Fruit fly (Drosophila melanogaster) whole organism, wandering third instar larva: ENCODE data around the gene mdu.

Experiments
- Abd-B ChIP-seq: fragments of >200 bp; optimal IDR thresholded peaks from 2 replicates; lab custom pipeline; 2017; ENCODE audit warnings: missing biosample characterization, missing genetic modification characterization
- CG32264 ChIP-seq: fragments of 200-800 bp; sonication (Bioruptor generic); optimal IDR thresholded peaks from 2 replicates; lab custom pipeline; 2016; ENCODE audit warnings: missing biosample characterization, missing genetic modification characterization
- CG9705 ChIP-seq: fragments of 200-800 bp; sonication (Bioruptor generic); optimal IDR thresholded peaks from 2 replicates; lab custom pipeline; 2018; ENCODE audit warnings: missing biosample characterization, mild to moderate bottlenecking, missing genetic modification characterization
- CrebA ChIP-seq: fragments of 200-800 bp; sonication (Bioruptor generic); optimal IDR thresholded peaks from 2 replicates; lab custom pipeline; 2016; ENCODE audit warnings: missing biosample characterization, mild to moderate bottlenecking, missing genetic modification characterization, borderline replicate concordance
- Dfd ChIP-seq: fragments of >200 bp; optimal IDR thresholded peaks from 2 replicates; lab custom pipeline; 2017; ENCODE audit warnings: missing biosample characterization, missing genetic modification characterization
- Dif ChIP-seq: fragments of 200-275, 200-300 bp; sonication (Bioruptor generic); optimal IDR thresholded peaks from 2 replicates; lab custom pipeline; 2018; ENCODE audit warnings: missing biosample characterization, missing genetic modification characterization; ENCODE audit not compliant: partially characterized antibody
- GATAd ChIP-seq: sonication (Bioruptor generic); optimal IDR thresholded peaks from 2 replicates; lab custom pipeline; 2016; ENCODE audit warnings: missing biosample characterization, missing genetic modification characterization
- HLH106 ChIP-seq: fragments of 200-800 bp; optimal IDR thresholded peaks from 3 replicates; lab custom pipeline; 2019; ENCODE audit warnings: missing biosample characterization, mild to moderate bottlenecking, missing genetic modification characterization, moderate library complexity
- Hnf4 ChIP-seq: fragments of 200-800 bp; sonication (Bioruptor generic); optimal IDR thresholded peaks from 2 replicates; lab custom pipeline; 2016; ENCODE audit warnings: missing biosample characterization, mild to moderate bottlenecking, missing genetic modification characterization
- Hr78 ChIP-seq: fragments of >200 bp; optimal IDR thresholded peaks from 2 replicates; lab custom pipeline; 2017; ENCODE audit warnings: missing biosample characterization, missing genetic modification characterization
- Hr83 ChIP-seq: fragments of 200-300 bp; sonication (Bioruptor generic); optimal IDR thresholded peaks from 2 replicates; lab custom pipeline; 2016; ENCODE audit warnings: missing biosample characterization, mild to moderate bottlenecking, missing genetic modification characterization, moderate library complexity; ENCODE audit not compliant: poor library complexity, severe bottlenecking
- Jra ChIP-seq: sonication (Bioruptor generic); optimal IDR thresholded peaks from 2 replicates; lab custom pipeline; 2016; ENCODE audit warnings: missing biosample characterization, missing genetic modification characterization
- Mio ChIP-seq: sonication (Bioruptor generic); optimal IDR thresholded peaks from 2 replicates; lab custom pipeline; 2016; ENCODE audit warnings: missing biosample characterization, missing genetic modification characterization
- Myc ChIP-seq: fragments of >200 bp; optimal IDR thresholded peaks from 2 replicates; lab custom pipeline; 2017
- N ChIP-seq: fragments of >200 bp; optimal IDR thresholded peaks from 2 replicates; lab custom pipeline; 2018; ENCODE audit warnings: missing biosample characterization, missing external identifiers, missing genetic modification characterization
- OdsH ChIP-seq: fragments of 200-800 bp; sonication (Bioruptor generic); optimal IDR thresholded peaks from 2 replicates; lab custom pipeline; 2016; ENCODE audit warnings: missing biosample characterization, mild to moderate bottlenecking, missing genetic modification characterization
- Rel ChIP-seq, 2 experiments: fragments of 200-800 bp; sonication (Bioruptor generic) in 1 of 2; optimal IDR thresholded peaks; 2 replicates in 1 of 2; 3 replicates in 1 of 2; lab custom pipeline; 2016 to 2019; ENCODE audit warnings: mild to moderate bottlenecking in 2 of 2, missing biosample characterization in 2 of 2, missing genetic modification characterization in 2 of 2, moderate library complexity in 1 of 2
- Sp1 ChIP-seq: fragments of 200-800 bp; sonication (Bioruptor generic); optimal IDR thresholded peaks from 3 replicates; lab custom pipeline; 2019; ENCODE audit warnings: missing biosample characterization, mild to moderate bottlenecking, missing genetic modification characterization, moderate library complexity
- Vsx2 ChIP-seq: fragments of 200-300, 225-300 bp; sonication (Bioruptor generic); optimal IDR thresholded peaks from 2 replicates; lab custom pipeline; 2018; ENCODE audit warnings: missing biosample characterization, missing genetic modification characterization; ENCODE audit not compliant: partially characterized antibody
- br ChIP-seq: fragments of 200-800 bp; sonication (Bioruptor generic); optimal IDR thresholded peaks from 2 replicates; lab custom pipeline; 2016; ENCODE audit warnings: missing biosample characterization, missing genetic modification characterization
- brk ChIP-seq: fragments of 200-800 bp; sonication (Bioruptor generic); optimal IDR thresholded peaks from 2 replicates; lab custom pipeline; 2016; ENCODE audit warnings: missing biosample characterization, mild to moderate bottlenecking, missing genetic modification characterization
- dl ChIP-seq, 2 experiments: fragments of 175-275, 200-275 bp in 1 of 2; fragments of 200-275 bp in 1 of 2; sonication (Bioruptor generic); optimal IDR thresholded peaks; lab custom pipeline; 2018; ENCODE audit warnings: mild to moderate bottlenecking in 2 of 2, missing biosample characterization in 2 of 2, missing genetic modification characterization in 2 of 2, moderate library complexity in 2 of 2; ENCODE audit not compliant: partially characterized antibody in 2 of 2, insufficient read depth in 1 of 2
- dmrt93B ChIP-seq: fragments of 200-800 bp; sonication (Bioruptor generic); optimal IDR thresholded peaks from 2 replicates; lab custom pipeline; 2018; ENCODE audit warnings: missing biosample characterization, mild to moderate bottlenecking, missing genetic modification characterization
- dsf ChIP-seq: sonication (Bioruptor generic); optimal IDR thresholded peaks from 2 replicates; lab custom pipeline; 2016; ENCODE audit warnings: missing biosample characterization, missing genetic modification characterization, borderline replicate concordance
- ey ChIP-seq: fragments of 200-800 bp; sonication (Bioruptor generic); optimal IDR thresholded peaks from 2 replicates; lab custom pipeline; 2016; ENCODE audit warnings: missing biosample characterization, missing genetic modification characterization
- foxo ChIP-seq, 2 experiments: fragments of 200-800 bp; sonication (Bioruptor generic); optimal IDR thresholded peaks; 2 replicates in 1 of 2; 3 replicates in 1 of 2; lab custom pipeline; 2016 to 2017; ENCODE audit warnings: missing biosample characterization in 2 of 2, missing genetic modification characterization in 2 of 2
- fru ChIP-seq: fragments of 200-800 bp; sonication (Bioruptor generic); optimal IDR thresholded peaks from 3 replicates; lab custom pipeline; 2016; ENCODE audit warnings: missing biosample characterization, mild to moderate bottlenecking, missing genetic modification characterization
- h ChIP-seq: fragments of 200-800 bp; sonication (Bioruptor generic); optimal IDR thresholded peaks from 3 replicates; lab custom pipeline; 2016; ENCODE audit warnings: missing biosample characterization, mild to moderate bottlenecking, missing genetic modification characterization
- jim ChIP-seq: fragments of 175-275, 200-325 bp; sonication (Bioruptor generic); optimal IDR thresholded peaks from 2 replicates; lab custom pipeline; 2016; ENCODE audit warnings: missing biosample characterization, mild to moderate bottlenecking, missing genetic modification characterization
- lola ChIP-seq: fragments of >200 bp; optimal IDR thresholded peaks from 2 replicates; lab custom pipeline; 2017; ENCODE audit warnings: missing biosample characterization, missing genetic modification characterization
- pan ChIP-seq: fragments of >200 bp; optimal IDR thresholded peaks from 2 replicates; lab custom pipeline; 2017
- psq ChIP-seq: fragments of 200-800 bp; sonication (Bioruptor generic); optimal IDR thresholded peaks from 3 replicates; lab custom pipeline; 2017; ENCODE audit warnings: missing biosample characterization, mild to moderate bottlenecking, missing genetic modification characterization, moderate library complexity
- rgr ChIP-seq: fragments of 200-800 bp; sonication (Bioruptor generic); optimal IDR thresholded peaks from 3 replicates; lab custom pipeline; 2016; ENCODE audit warnings: missing biosample characterization, mild to moderate bottlenecking, missing genetic modification characterization
- sage ChIP-seq: fragments of 200-800 bp; sonication (Bioruptor generic); optimal IDR thresholded peaks from 2 replicates; lab custom pipeline; 2016; ENCODE audit warnings: missing biosample characterization, mild to moderate bottlenecking, missing genetic modification characterization
- sv ChIP-seq: fragments of 200-800 bp; sonication (Bioruptor generic); optimal IDR thresholded peaks from 3 replicates; lab custom pipeline; 2016; ENCODE audit warnings: missing biosample characterization, missing genetic modification characterization
- tai ChIP-seq: sonication (Bioruptor generic); optimal IDR thresholded peaks from 2 replicates; lab custom pipeline; 2016; ENCODE audit warnings: missing biosample characterization, missing genetic modification characterization
- usp ChIP-seq: fragments of >200 bp; optimal IDR thresholded peaks from 2 replicates; lab custom pipeline; 2017; ENCODE audit warnings: missing biosample characterization, missing genetic modification characterization
- woc ChIP-seq: sonication (Bioruptor generic); optimal IDR thresholded peaks from 2 replicates; lab custom pipeline; 2016; ENCODE audit warnings: missing biosample characterization, mild to moderate bottlenecking, missing genetic modification characterization

The mdu gene

DNA sequence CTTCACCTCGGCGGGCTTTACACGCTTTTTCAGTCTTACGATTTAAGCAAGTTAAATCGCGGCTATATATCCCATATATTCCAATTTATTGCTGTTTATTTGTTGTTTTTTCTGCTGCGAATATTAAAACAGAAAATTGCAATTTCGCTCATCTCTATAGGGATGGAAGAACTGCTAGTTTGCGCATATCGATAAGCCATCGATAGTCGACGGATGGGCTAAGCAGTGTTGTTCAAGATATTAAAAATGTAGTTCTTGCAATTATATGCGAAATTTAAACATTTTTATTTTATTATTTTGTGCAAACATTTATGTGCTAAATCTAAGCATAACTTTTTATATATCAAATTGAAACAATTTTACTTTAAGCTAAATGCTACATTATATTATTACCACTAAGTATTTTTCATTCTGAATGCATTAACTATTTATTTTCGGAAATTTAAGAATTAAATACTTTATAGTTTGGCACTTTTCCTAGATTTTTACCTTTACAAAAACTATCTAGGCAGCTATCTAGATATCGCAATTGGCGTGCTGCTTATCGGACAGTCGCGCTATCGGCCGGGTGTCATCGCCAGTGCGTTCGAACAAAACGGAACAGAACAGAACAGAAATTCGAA is 33.9 kb upstream of the mdu start, which contains the start of the genes Rab40 and CG42258:
Gene Rab40, minus strand, starts transcription at position 177 of the 623 bp plus-strand sequence.
Gene CG42258, plus strand, starts transcription at position 593 of the 623 bp plus-strand sequence.
- TF ChIP-seq CrebA (GFP tag; lab: Kevin White, UChicago) = no peak
- TF ChIP-seq CG32264 (GFP tag; lab: Kevin White, UChicago) = no peak
- peak in 1 of 2 experiments; percentile 69 for TF ChIP-seq foxo (GFP tag; optimal IDR thresholded peaks at IDR 0.05; lab: Kevin White, UChicago)
- peak; percentile 33 for TF ChIP-seq Hr83 (GFP tag; lab: Kevin White, UChicago)
- peak; percentile 17 for TF ChIP-seq CG9705 (GFP tag; lab: Kevin White, UChicago)
- TF ChIP-seq Sp1 (GFP tag; lab: Kevin White, UChicago) = peak; percentile 13
- peak; percentile 50 for TF ChIP-seq GATAd
- no peak for TF ChIP-seq dmrt93B (GFP tag; lab: Kevin White, UChicago)
- TF ChIP-seq h (GFP tag; lab: Kevin White, UChicago) = peak; percentile 42
- TF ChIP-seq psq (GFP tag; lab: Kevin White, UChicago) = peak; percentile 44
- TF ChIP-seq jim (GFP tag; lab: Kevin White, UChicago) = no peak
- TF ChIP-seq lola (GFP tag; lab: Kevin White, UChicago) = no peak
- TF ChIP-seq brk = peak; percentile 8
- TF ChIP-seq Dfd (GFP tag; lab: Kevin White, UChicago) = no peak
- TF ChIP-seq Abd-B (GFP tag; lab: Kevin White, UChicago) = no peak
- TF ChIP-seq Jra = peak; percentile 25
- no peak for TF ChIP-seq Hr78 (GFP tag; lab: Kevin White, UChicago)
- TF ChIP-seq sv = peak; percentile 53
- peak; percentile 49 for TF ChIP-seq ey
- peak; percentile 10 for TF ChIP-seq Myc
- no peak for TF ChIP-seq br (GFP tag; lab: Kevin White, UChicago)
- peak; percentile 50 for TF ChIP-seq HLH106 (tag; lab: Kevin White, UChicago)
- TF ChIP-seq usp (GFP tag; lab: Kevin White, UChicago) = no peak
- no peak for TF ChIP-seq Rel (GFP tag; optimal IDR thresholded peaks at IDR 0.05; lab: Kevin White, UChicago)
- no peak for TF ChIP-seq Rel (tag; optimal IDR thresholded peaks at IDR 0.05; lab: Kevin White, UChicago)
- TF ChIP-seq dsf (GFP tag; lab: Kevin White, UChicago) = peak; percentile 36
- peak; percentile 54 for TF ChIP-seq fru (GFP tag; lab: Kevin White, UChicago)
- no peak for TF ChIP-seq OdsH (GFP tag; lab: Kevin White, UChicago)
- no peak for TF ChIP-seq sage (GFP tag; lab: Kevin White, UChicago)
- peak; percentile 54 for TF ChIP-seq Hnf4 (GFP tag; lab: Kevin White, UChicago)
- TF ChIP-seq dl (GFP tag; optimal IDR thresholded peaks at IDR 0.05; lab: Kevin White, UChicago; ENCODE audit: insufficient read depth in 1 of 2, partially characterized antibody in 2 of 2) = no peak
- TF ChIP-seq pan (lab: Kevin White, UChicago) = no peak
- no peak for TF ChIP-seq Vsx2 (GFP tag; lab: Kevin White, UChicago)
- no peak for TF ChIP-seq N (GFP tag; lab: Kevin White, UChicago)
- no peak for TF ChIP-seq Mio
- peak; percentile 39 for TF ChIP-seq tai (GFP tag; lab: Kevin White, UChicago)
- TF ChIP-seq woc (GFP tag; lab: Kevin White, UChicago) = peak; percentile 59
- TF ChIP-seq Dif (GFP tag; lab: Kevin White, UChicago) = no peak
- TF ChIP-seq rgr = peak; percentile 47

- TF ChIP-seq N (GFP tag; lab: Kevin White, UChicago) (no peak), CG32264 (GFP tag; lab: Kevin White, UChicago) (no peak), Dfd (GFP tag; lab: Kevin White, UChicago) (no peak), br (GFP tag; lab: Kevin White, UChicago) (no peak), jim (GFP tag; lab: Kevin White, UChicago) (no peak)
Observed at dm6 chrX:12463560-12463959, 33.4 kb upstream of the mdu start.
